Fruit fly (Drosophila melanogaster) whole organism, embryonic: Measurements from ENCODE around the gene eIF2gamma.

Experiments
- Atf3 ChIP-seq: fragments of 200-800 bp; sonication (Bioruptor generic); optimal IDR thresholded peaks from 3 replicates; lab custom pipeline; 2016; ENCODE audit warnings: missing biosample characterization, missing genetic modification characterization
- Bgb ChIP-seq: fragments of 200-800 bp; sonication (Bioruptor generic); IDR thresholded peaks from 2 replicates; pipeline ENCODE4 v1.3.6; 2022; ENCODE audit warnings: missing biosample characterization, missing genetic modification characterization; ENCODE audit not compliant: partially characterized antibody
- CG11504 ChIP-seq: fragments of 200-800 bp; sonication (Bioruptor generic); optimal IDR thresholded peaks from 3 replicates; lab custom pipeline; 2019; ENCODE audit warnings: missing biosample characterization, mild to moderate bottlenecking, missing genetic modification characterization, moderate library complexity
- CG12769 ChIP-seq: fragments of 200-800 bp; sonication (Bioruptor generic); optimal IDR thresholded peaks from 2 replicates; lab custom pipeline; 2019; ENCODE audit warnings: missing biosample characterization, mild to moderate bottlenecking, missing genetic modification characterization, moderate library complexity
- CG13287 ChIP-seq: fragments of 200-800 bp; sonication (Bioruptor generic); IDR thresholded peaks from 2 replicates; pipeline ENCODE4 v1.3.6; 2022; ENCODE audit warnings: missing biosample characterization, missing genetic modification characterization; ENCODE audit not compliant: partially characterized antibody
- CG13424 ChIP-seq: fragments of 200-800 bp; sonication (Bioruptor generic); optimal IDR thresholded peaks from 2 replicates; lab custom pipeline; 2019; ENCODE audit warnings: missing biosample characterization, mild to moderate bottlenecking, missing genetic modification characterization, moderate library complexity
- CG14441 ChIP-seq: fragments of 200-800 bp; sonication (Bioruptor generic); IDR thresholded peaks from 2 replicates; pipeline ENCODE4 v1.3.6; 2022; ENCODE audit warnings: missing biosample characterization, missing genetic modification characterization
- CG16779 ChIP-seq: fragments of 200-800 bp; sonication (Bioruptor generic); IDR thresholded peaks from 2 replicates; pipeline ENCODE4 v1.3.6; 2022; ENCODE audit warnings: missing biosample characterization, missing genetic modification characterization
- CG17186 ChIP-seq: fragments of 200-800 bp; sonication (Bioruptor generic); optimal IDR thresholded peaks from 3 replicates; lab custom pipeline; 2017; ENCODE audit warnings: missing biosample characterization, missing genetic modification reagents, missing genetic modification characterization
- CG30020 ChIP-seq: fragments of 200-800 bp; optimal IDR thresholded peaks from 2 replicates; lab custom pipeline; 2019; ENCODE audit warnings: missing biosample characterization, mild to moderate bottlenecking, missing genetic modification characterization, moderate library complexity
- CG3065 ChIP-seq: fragments of 200-800 bp; sonication (Bioruptor generic); optimal IDR thresholded peaks from 2 replicates; lab custom pipeline; 2016; ENCODE audit warnings: missing biosample characterization, missing genetic modification characterization
- CG32767 ChIP-seq: fragments of 200-800 bp; sonication (Bioruptor generic); IDR thresholded peaks from 2 replicates; pipeline ENCODE4 v1.3.6; 2022; ENCODE audit warnings: missing biosample characterization, missing genetic modification characterization
- CG32772 ChIP-seq: fragments of 200-800 bp; sonication (Bioruptor generic); IDR thresholded peaks from 2 replicates; pipeline ENCODE4 v1.3.6; 2022; ENCODE audit warnings: missing biosample characterization, missing genetic modification characterization
- CG33213 ChIP-seq: fragments of 200-800 bp; sonication (Bioruptor generic); optimal IDR thresholded peaks from 3 replicates; lab custom pipeline; 2016; ENCODE audit warnings: missing biosample characterization, missing genetic modification characterization
- CG3407 ChIP-seq: fragments of 200-800 bp; sonication (Bioruptor generic); optimal IDR thresholded peaks from 2 replicates; lab custom pipeline; 2018; ENCODE audit warnings: missing biosample characterization, mild to moderate bottlenecking, missing genetic modification characterization
- CG3847 ChIP-seq: fragments of 200-800 bp; sonication (Bioruptor generic); IDR thresholded peaks from 2 replicates; pipeline ENCODE4 v1.3.6; 2022; ENCODE audit warnings: missing biosample characterization, missing genetic modification characterization
- CG3995 ChIP-seq: fragments of 200-800 bp; sonication (Bioruptor generic); optimal IDR thresholded peaks from 3 replicates; lab custom pipeline; 2016; ENCODE audit warnings: missing biosample characterization, missing genetic modification characterization
- CG4730 ChIP-seq: fragments of 200-800 bp; sonication (Bioruptor generic); IDR thresholded peaks from 2 replicates; pipeline ENCODE4 v1.3.6; 2022; ENCODE audit warnings: missing biosample characterization, missing genetic modification characterization
- CG6813 ChIP-seq: fragments of 200-800 bp; sonication (Bioruptor generic); optimal IDR thresholded peaks from 2 replicates; lab custom pipeline; 2017; ENCODE audit warnings: missing biosample characterization, missing genetic modification characterization, mild to moderate bottlenecking, moderate library complexity, missing genetic modification reagents
- CG7556 ChIP-seq: fragments of 200-800 bp; sonication (Bioruptor generic); optimal IDR thresholded peaks from 2 replicates; lab custom pipeline; 2017; ENCODE audit warnings: missing biosample characterization, mild to moderate bottlenecking, missing genetic modification characterization
- CG9437 ChIP-seq: fragments of 200-800 bp; sonication (Bioruptor generic); optimal IDR thresholded peaks from 2 replicates; lab custom pipeline; 2018; ENCODE audit warnings: missing biosample characterization, mild to moderate bottlenecking, missing genetic modification characterization
- CG9932 ChIP-seq: fragments of 200-800 bp; sonication (Bioruptor generic); IDR thresholded peaks from 2 replicates; pipeline ENCODE4 v1.3.6; 2022; ENCODE audit warnings: missing biosample characterization, missing genetic modification characterization
- CTCF ChIP-seq: fragments of 200-800 bp; sonication (Bioruptor generic); optimal IDR thresholded peaks from 2 replicates; lab custom pipeline; 2017; ENCODE audit warnings: missing biosample characterization, mild to moderate bottlenecking, missing genetic modification characterization, moderate library complexity
- Dip2 ChIP-seq: fragments of 200-800 bp; sonication (Bioruptor generic); IDR thresholded peaks from 2 replicates; pipeline ENCODE4 v1.3.6; 2022; ENCODE audit warnings: missing biosample characterization, missing genetic modification characterization
- Fer2 ChIP-seq: fragments of 200-800 bp; sonication (Bioruptor generic); optimal IDR thresholded peaks from 2 replicates; lab custom pipeline; 2018; ENCODE audit warnings: missing biosample characterization, mild to moderate bottlenecking, missing genetic modification characterization, moderate library complexity
- HLH54F ChIP-seq: fragments of 200-800 bp; sonication (Bioruptor generic); optimal IDR thresholded peaks from 3 replicates; lab custom pipeline; 2016; ENCODE audit warnings: missing biosample characterization, missing genetic modification characterization
- Hr3 ChIP-seq: fragments of 200-800 bp; sonication (Bioruptor generic); optimal IDR thresholded peaks from 3 replicates; lab custom pipeline; 2016; ENCODE audit warnings: missing biosample characterization, missing genetic modification characterization
- Kr ChIP-seq: fragments of 200-800 bp; sonication (Bioruptor generic); optimal IDR thresholded peaks from 2 replicates; lab custom pipeline; 2017; ENCODE audit warnings: missing biosample characterization, mild to moderate bottlenecking, missing genetic modification characterization
- MBD-R2 ChIP-seq: fragments of 200-800 bp; sonication (Bioruptor generic); IDR thresholded peaks from 2 replicates; pipeline ENCODE4 v1.3.6; 2022; ENCODE audit warnings: missing biosample characterization, missing genetic modification characterization
- Max ChIP-seq: fragments of 200-800 bp; sonication (Bioruptor generic); optimal IDR thresholded peaks from 2 replicates; lab custom pipeline; 2016; ENCODE audit warnings: missing biosample characterization, mild to moderate bottlenecking, missing genetic modification characterization
- Nf-YA ChIP-seq: fragments of 200-800 bp; sonication (Bioruptor generic); IDR thresholded peaks from 2 replicates; pipeline ENCODE4 v1.3.6; 2022; ENCODE audit warnings: missing biosample characterization, missing genetic modification characterization
- Pdp1 ChIP-seq, 2 experiments: fragments of 200-800 bp; sonication (Bioruptor generic); optimal IDR thresholded peaks; 3 replicates each; lab custom pipeline; 2016; ENCODE audit warnings: missing biosample characterization in 2 of 2, missing genetic modification characterization in 2 of 2, mild to moderate bottlenecking in 1 of 2, moderate library complexity in 1 of 2
- Usf ChIP-seq: fragments of 200-800 bp; sonication (Bioruptor generic); optimal IDR thresholded peaks from 2 replicates; lab custom pipeline; 2017; ENCODE audit warnings: missing genotype, missing biosample characterization, missing genetic modification characterization
- Xbp1 ChIP-seq: fragments of 200-800 bp; sonication (Bioruptor generic); optimal IDR thresholded peaks from 3 replicates; lab custom pipeline; 2016; ENCODE audit warnings: missing biosample characterization, mild to moderate bottlenecking, missing genetic modification characterization
- cad ChIP-seq: fragments of >200 bp; optimal IDR thresholded peaks from 2 replicates; lab custom pipeline; 2017; ENCODE audit warnings: missing biosample characterization, missing genetic modification characterization
- dan ChIP-seq: fragments of 200-800 bp; sonication (Bioruptor generic); IDR thresholded peaks from 2 replicates; pipeline ENCODE4 v1.3.6; 2022; ENCODE audit warnings: missing biosample characterization, missing genetic modification characterization
- esg ChIP-seq: fragments of 200-800 bp; sonication (Bioruptor generic); conservative IDR thresholded peaks from 2 replicates; pipeline ENCODE4 v1.3.6; 2022; ENCODE audit warnings: missing biosample characterization, missing genetic modification characterization
- eve ChIP-seq, 2 experiments: fragments of >200 bp; optimal IDR thresholded peaks; 2 replicates each; lab custom pipeline; 2017; ENCODE audit warnings: missing biosample characterization in 2 of 2, missing genetic modification characterization in 2 of 2
- eyg ChIP-seq: fragments of 200-800 bp; sonication (Bioruptor generic); optimal IDR thresholded peaks from 3 replicates; lab custom pipeline; 2016; ENCODE audit warnings: missing biosample characterization, missing genetic modification characterization
- ftz-f1 ChIP-seq: fragments of 200-800 bp; sonication (Bioruptor generic); optimal IDR thresholded peaks from 2 replicates; lab custom pipeline; 2016; ENCODE audit warnings: missing biosample characterization, missing genetic modification characterization
- her ChIP-seq: fragments of 200-800 bp; sonication (Bioruptor generic); optimal IDR thresholded peaks from 2 replicates; lab custom pipeline; 2016; ENCODE audit warnings: missing biosample characterization, missing genetic modification characterization
- mirr ChIP-seq: fragments of 200-800 bp; sonication (Bioruptor generic); optimal IDR thresholded peaks from 3 replicates; lab custom pipeline; 2018; ENCODE audit warnings: missing biosample characterization, mild to moderate bottlenecking, missing genetic modification characterization
- pan ChIP-seq, 4 experiments: fragments of >200 bp in 3 of 4; fragments of 200-800 bp in 1 of 4; sonication (Bioruptor generic) in 1 of 4; optimal IDR thresholded peaks in 3 of 4; IDR thresholded peaks in 1 of 4; 2 replicates each; pipeline versions ENCODE4 v1.3.6 to Lab custom; 2017 to 2022; ENCODE audit warnings: missing biosample characterization in 2 of 4, missing genetic modification characterization in 2 of 4, mixed read lengths in 1 of 4
- pfk ChIP-seq: fragments of 200-800 bp; sonication (Bioruptor generic); optimal IDR thresholded peaks from 2 replicates; lab custom pipeline; 2018; ENCODE audit warnings: missing biosample characterization, mild to moderate bottlenecking, missing genetic modification characterization, moderate library complexity
- pzg ChIP-seq: fragments of 200-800 bp; sonication (Bioruptor generic); optimal IDR thresholded peaks from 3 replicates; lab custom pipeline; 2018; ENCODE audit warnings: missing biosample characterization, mild to moderate bottlenecking, missing genetic modification characterization, moderate library complexity
- sisA ChIP-seq: fragments of 200-800 bp; sonication (Bioruptor generic); IDR thresholded peaks from 2 replicates; pipeline ENCODE4 v1.3.6; 2022; ENCODE audit warnings: missing biosample characterization, missing genetic modification characterization
- sqz ChIP-seq: fragments of 200-800 bp; sonication (Bioruptor generic); optimal IDR thresholded peaks from 3 replicates; lab custom pipeline; 2018; ENCODE audit warnings: missing biosample characterization, mild to moderate bottlenecking, missing genetic modification characterization
- stc ChIP-seq: fragments of 200-800 bp; sonication (Bioruptor generic); IDR thresholded peaks from 2 replicates; pipeline ENCODE4 v1.3.6; 2022; ENCODE audit warnings: missing biosample characterization, missing genetic modification characterization
- tna ChIP-seq: fragments of 200-800 bp; sonication (Bioruptor generic); IDR thresholded peaks from 2 replicates; pipeline ENCODE4 v1.3.6; 2022; ENCODE audit warnings: missing biosample characterization, missing genetic modification characterization; ENCODE audit not compliant: partially characterized antibody
- zfh1 ChIP-seq: fragments of 200-800 bp; sonication (Bioruptor generic); IDR thresholded peaks from 3 replicates; pipeline ENCODE4 v1.3.6; 2022; ENCODE audit warnings: missing biosample characterization, missing genetic modification characterization

The eIF2gamma gene

DNA sequence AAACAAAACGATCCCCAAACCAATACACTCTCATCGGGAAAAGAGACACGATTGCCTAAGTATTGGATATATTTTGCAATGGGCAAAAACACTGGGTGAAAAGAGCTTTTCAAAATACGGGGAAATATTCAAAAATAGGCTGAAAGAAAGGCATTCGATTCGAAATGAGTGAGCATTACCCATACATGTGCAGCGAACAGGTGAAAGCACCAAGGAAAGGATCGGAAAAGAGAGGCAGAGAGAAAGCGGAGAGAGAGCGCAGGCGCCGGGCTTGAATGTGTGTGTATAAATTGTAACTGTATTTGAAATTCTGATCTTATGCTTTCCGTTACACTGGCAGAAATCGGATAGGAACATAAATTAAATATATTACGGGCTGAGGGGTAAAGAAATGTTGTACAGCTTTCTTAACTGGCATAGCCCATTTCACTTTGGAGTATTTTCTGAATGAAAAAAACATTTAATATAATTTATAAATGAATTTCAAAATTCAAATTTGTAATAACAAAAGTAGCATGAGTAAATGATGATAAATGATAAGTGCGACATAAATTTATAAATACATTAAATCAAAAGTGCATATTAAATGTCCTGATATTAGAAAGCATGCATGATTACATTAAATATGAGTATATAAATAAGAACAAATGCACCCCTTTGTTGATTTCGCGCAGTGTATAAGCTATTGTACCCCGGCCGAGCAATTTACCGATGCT, 17.5 kb upstream of the eIF2gamma start (continued):
- TF ChIP-seq CG17186 (GFP tag; lab: Kevin White, UChicago), result no peak
- peak; percentile 81 for TF ChIP-seq CG11504 (tag; lab: Kevin White, UChicago)
- TF ChIP-seq pfk, result no peak
- no peak for TF ChIP-seq dan
- peak; percentile 40; the same call in 1 of the 2 replicates for TF ChIP-seq CG32767 (GFP tag; lab: Robert Waterston, UW)
- TF ChIP-seq MBD-R2 (GFP tag; lab: Robert Waterston, UW), result no peak
- TF ChIP-seq Kr (GFP tag; lab: Kevin White, UChicago), result no peak
- TF ChIP-seq Hr3 (GFP tag; lab: Kevin White, UChicago), result peak; percentile 83
- peak; percentile 15 to 36 for TF ChIP-seq Pdp1 (GFP tag; optimal IDR thresholded peaks at IDR 0.05; lab: Kevin White, UChicago)
- no peak for TF ChIP-seq CG12769 (tag; lab: Kevin White, UChicago)
- TF ChIP-seq CG3407 (GFP tag; lab: Kevin White, UChicago), result peak; percentile 57
- TF ChIP-seq CG9437 (GFP tag; lab: Kevin White, UChicago), result peak; percentile 77
- peak; percentile 45 for TF ChIP-seq CG30020 (tag; lab: Kevin White, UChicago)
- peak; percentile 61 for TF ChIP-seq sqz
- no peak for TF ChIP-seq CG16779 (GFP tag; lab: Robert Waterston, UW)
- TF ChIP-seq Fer2 (tag; lab: Kevin White, UChicago), result no peak
- no peak; the same call in 1 of the 2 replicates for TF ChIP-seq stc
- TF ChIP-seq Xbp1 (GFP tag; lab: Kevin White, UChicago), result peak; percentile 72
- TF ChIP-seq ftz-f1 (GFP tag; lab: Kevin White, UChicago), result no peak
- TF ChIP-seq Max (GFP tag; lab: Kevin White, UChicago), result peak; percentile 60
- TF ChIP-seq sisA (GFP tag; lab: Robert Waterston, UW), result peak; percentile 37; the same call in 1 of the 2 replicates
- TF ChIP-seq Atf3, result no peak
- TF ChIP-seq CG33213 (GFP tag; lab: Kevin White, UChicago), result no peak
- TF ChIP-seq CG13287 (GFP tag; lab: Robert Waterston, UW), result no peak
- TF ChIP-seq zfh1 (GFP tag; lab: Robert Waterston, UW), result 0 out of 3 replicates have a peak, but pooled peaks have one; percentile 46
- TF ChIP-seq eve (GFP tag; optimal IDR thresholded peaks at IDR 0.05; lab: Kevin White, UChicago), result no peak
- no peak for TF ChIP-seq tna
- TF ChIP-seq CG6813, result peak; percentile 33
- no peak for TF ChIP-seq CG32772 (GFP tag; lab: Robert Waterston, UW)
- peak; percentile 59 for TF ChIP-seq Usf
- TF ChIP-seq CTCF (GFP tag; lab: Kevin White, UChicago), result no peak
- no peak for TF ChIP-seq pzg (GFP tag; lab: Kevin White, UChicago)
- TF ChIP-seq esg (GFP tag; lab: Robert Waterston, UW), result no peak
- TF ChIP-seq CG7556 (GFP tag; lab: Kevin White, UChicago), result peak; percentile 85
- TF ChIP-seq eyg (GFP tag; lab: Kevin White, UChicago), result no peak
- TF ChIP-seq CG3847 (GFP tag; lab: Robert Waterston, UW), result peak; percentile 40; the same call in 1 of the 2 replicates
- TF ChIP-seq CG4730, result no peak
- no peak for TF ChIP-seq CG9932 (GFP tag; lab: Robert Waterston, UW)
- no peak for TF ChIP-seq Nf-YA (GFP tag; lab: Robert Waterston, UW)
- TF ChIP-seq CG3995 (GFP tag; lab: Kevin White, UChicago), result no peak
- TF ChIP-seq her (GFP tag; lab: Kevin White, UChicago), result no peak
- no peak for TF ChIP-seq cad (GFP tag; lab: Kevin White, UChicago)
- no peak for TF ChIP-seq pan (optimal IDR thresholded peaks at IDR 0.05; lab: Kevin White, UChicago)
- peak in 1 of 2 experiments; percentile 12 for TF ChIP-seq pan (GFP tag; optimal IDR thresholded peaks at IDR 0.05 in 1 of 2, IDR thresholded peaks at IDR 0.05 in 1 of 2)
- TF ChIP-seq HLH54F (GFP tag; lab: Kevin White, UChicago), result no peak
- no peak for TF ChIP-seq Bgb (GFP tag; lab: Robert Waterston, UW)
- TF ChIP-seq Dip2 (GFP tag; lab: Robert Waterston, UW), result no peak
- no peak for TF ChIP-seq CG14441 (GFP tag; lab: Robert Waterston, UW)
- TF ChIP-seq CG13424 (tag; lab: Kevin White, UChicago), result peak; percentile 84
- no peak for TF ChIP-seq mirr (GFP tag; lab: Kevin White, UChicago)
- TF ChIP-seq CG3065 (GFP tag; lab: Kevin White, UChicago), result no peak
